Fruit fly (Drosophila melanogaster): ENCODE data around the gene CG42740.

Gene CG42740

dm6 chr3R:30386759-30387437 lies 35.9 kb downstream of the CG42740 start (continued):
- TF ChIP-seq ranshi (GFP tag; IDR thresholded peaks at IDR 0.05) = no peak
- no peak for TF ChIP-seq sisA (GFP tag; IDR thresholded peaks at IDR 0.05)
- no peak for TF ChIP-seq Max (GFP tag; optimal IDR thresholded peaks at IDR 0.05)
- TF ChIP-seq Lpt (GFP tag; optimal IDR thresholded peaks at IDR 0.05) = no peak
- no peak for TF ChIP-seq vfl (GFP tag; optimal IDR thresholded peaks at IDR 0.05)
- TF ChIP-seq CG18476 (GFP tag; optimal IDR thresholded peaks at IDR 0.05) = no peak
- peak; percentile 87 for TF ChIP-seq vvl (GFP tag; IDR thresholded peaks at IDR 0.05)
- no peak for TF ChIP-seq CG4617 (GFP tag; optimal IDR thresholded peaks at IDR 0.05; ENCODE audit: borderline replicate concordance)
- 0 out of 2 replicates have a peak, but pooled peaks have one; percentile 28 for TF ChIP-seq aop (GFP tag; IDR thresholded peaks at IDR 0.05)
- TF ChIP-seq CG11247 (GFP tag; IDR thresholded peaks at IDR 0.05) = no peak
- TF ChIP-seq CG4360 (GFP tag; IDR thresholded peaks at IDR 0.05) = 0 out of 2 replicates have a peak, but pooled peaks have one; percentile 28
- no peak; the same call in 1 of the 2 replicates for TF ChIP-seq stc (GFP tag; IDR thresholded peaks at IDR 0.05)
- TF ChIP-seq pfk (GFP tag; optimal IDR thresholded peaks at IDR 0.05) = no peak
- no peak for TF ChIP-seq gt (GFP tag; IDR thresholded peaks at IDR 0.05)
- TF ChIP-seq Blimp-1 (GFP tag; optimal IDR thresholded peaks at IDR 0.05) = peak; percentile 89
- no peak for TF ChIP-seq crp (GFP tag; optimal IDR thresholded peaks at IDR 0.05)
- no peak for TF ChIP-seq Dip3 (GFP tag; optimal IDR thresholded peaks at IDR 0.05)
- no peak for TF ChIP-seq CG18764 (GFP tag; optimal IDR thresholded peaks at IDR 0.05)
- TF ChIP-seq Adf1 (GFP tag; IDR thresholded peaks at IDR 0.05) = no peak
- TF ChIP-seq CG15696 (tag; optimal IDR thresholded peaks at IDR 0.05) = no peak
- no peak for TF ChIP-seq Bdp1 (GFP tag; optimal IDR thresholded peaks at IDR 0.05)
- peak; percentile 100 for TF ChIP-seq MTF-1 (GFP tag; optimal IDR thresholded peaks at IDR 0.05; ENCODE audit: borderline replicate concordance)
- no peak for TF ChIP-seq inv (GFP tag; IDR thresholded peaks at IDR 0.05; ENCODE audit: partially characterized antibody)
- TF ChIP-seq CG2712 (tag; optimal IDR thresholded peaks at IDR 0.05) = no peak
- TF ChIP-seq CG15514 (GFP tag; optimal IDR thresholded peaks at IDR 0.05) = peak; percentile 15
- no peak for TF ChIP-seq Drgx (GFP tag; IDR thresholded peaks at IDR 0.05)
- no peak for TF ChIP-seq CG12104 (GFP tag; optimal IDR thresholded peaks at IDR 0.05)
- TF ChIP-seq CG17359 (tag; optimal IDR thresholded peaks at IDR 0.05) = no peak
- TF ChIP-seq dan (GFP tag; IDR thresholded peaks at IDR 0.05) = no peak
- peak; percentile 28 for TF ChIP-seq yki (optimal IDR thresholded peaks at IDR 0.05)
- no peak for TF ChIP-seq tap (tag; optimal IDR thresholded peaks at IDR 0.05)
- TF ChIP-seq Rx (GFP tag; IDR thresholded peaks at IDR 0.05) = no peak
- TF ChIP-seq ci (GFP tag; IDR thresholded peaks at IDR 0.05) = 0 out of 3 replicates have a peak, but pooled peaks have one; percentile 28
- TF ChIP-seq Trl (optimal IDR thresholded peaks at IDR 0.05) = peak; percentile 88 to 90
- no peak for TF ChIP-seq Trl (GFP tag; optimal IDR thresholded peaks at IDR 0.05)
- TF ChIP-seq ken (GFP tag; IDR thresholded peaks at IDR 0.05) = no peak
- no peak for TF ChIP-seq her (GFP tag; optimal IDR thresholded peaks at IDR 0.05)
- no peak for TF ChIP-seq CG14860 (GFP tag; IDR thresholded peaks at IDR 0.05; ENCODE audit: partially characterized antibody)
- TF ChIP-seq CrebB (tag; optimal IDR thresholded peaks at IDR 0.05) = no peak
- TF ChIP-seq CG4328 (GFP tag; optimal IDR thresholded peaks at IDR 0.05) = no peak
- no peak for TF ChIP-seq lmd (GFP tag; IDR thresholded peaks at IDR 0.05)
- TF ChIP-seq chinmo (GFP tag; IDR thresholded peaks at IDR 0.05; ENCODE audit: partially characterized antibody) = peak; percentile 81; the same call in 2 of the 4 replicates
- TF ChIP-seq bbx (GFP tag; IDR thresholded peaks at IDR 0.05; ENCODE audit: partially characterized antibody) = no peak
- TF ChIP-seq Antp (GFP tag; optimal IDR thresholded peaks at IDR 0.05) = no peak
- TF ChIP-seq sqz (GFP tag; optimal IDR thresholded peaks at IDR 0.05) = no peak
- TF ChIP-seq Ets65A (GFP tag) = no peak
- TF ChIP-seq gce (GFP tag; IDR thresholded peaks at IDR 0.05) = no peak
- TF ChIP-seq CoRest (tag; optimal IDR thresholded peaks at IDR 0.05) = peak; percentile 0
- no peak for TF ChIP-seq Xrp1 (GFP tag; IDR thresholded peaks at IDR 0.05)
- TF ChIP-seq CG5180 (GFP tag; optimal IDR thresholded peaks at IDR 0.05) = no peak
- TF ChIP-seq CG2875 (GFP tag; optimal IDR thresholded peaks at IDR 0.05) = no peak

Measured in whole organism, embryonic.